Worm (Caenorhabditis elegans): ENCODE measurements around the gene Y53F4B.23.

- TF ChIP-seq dao-5 (tag; optimal IDR thresholded peaks at IDR 0.05) (no peak), him-1 (tag; optimal IDR thresholded peaks at IDR 0.05) (no peak)
Measured at ce11 chrII:15089896-15090230, 34.4 kb upstream of the Y53F4B.23 start, which contains the start of gene Y53F4B.21.

Data from whole organism, L4/young adult.